Fruit fly (Drosophila melanogaster) whole organism, embryonic: Measurements from ENCODE around the gene Tbcd.
A peak's percentile ranks its signal among the peaks of the same experiment; 100 is the strongest.

Source experiments
- Atf6 ChIP-seq: fragments of 200-800 bp; sonication (Bioruptor generic); IDR thresholded peaks from 2 replicates; pipeline ENCODE4 v1.3.6; 2022; ENCODE audit warnings: missing biosample characterization, missing genetic modification characterization
- B-H2 ChIP-seq: fragments of 200-800 bp; sonication (Bioruptor generic); optimal IDR thresholded peaks from 2 replicates; lab custom pipeline; 2018; ENCODE audit warnings: missing biosample characterization, mild to moderate bottlenecking, missing genetic modification characterization
- BEAF-32 ChIP-seq: fragments of 200-800 bp; sonication (Bioruptor generic); optimal IDR thresholded peaks from 3 replicates; lab custom pipeline; 2017; ENCODE audit warnings: missing biosample characterization, missing genetic modification characterization, mild to moderate bottlenecking, moderate library complexity, missing genetic modification reagents
- Bteb2 ChIP-seq: fragments of 200-800 bp; sonication (Bioruptor generic); optimal IDR thresholded peaks from 2 replicates; lab custom pipeline; 2016; ENCODE audit warnings: missing biosample characterization, missing genetic modification characterization
- CG10654 ChIP-seq: fragments of 200-800 bp; sonication (Bioruptor generic); optimal IDR thresholded peaks from 2 replicates; lab custom pipeline; 2016; ENCODE audit warnings: missing biosample characterization, missing genetic modification characterization
- CG10979 ChIP-seq: fragments of 200-800 bp; sonication (Bioruptor generic); optimal IDR thresholded peaks from 2 replicates; lab custom pipeline; 2018; ENCODE audit warnings: missing biosample characterization, mild to moderate bottlenecking, missing genetic modification characterization, moderate library complexity
- CG13894 ChIP-seq: fragments of 200-800 bp; sonication (Bioruptor generic); optimal IDR thresholded peaks from 3 replicates; lab custom pipeline; 2018; ENCODE audit warnings: missing biosample characterization, mild to moderate bottlenecking, missing genetic modification characterization, moderate library complexity
- CG14667 ChIP-seq: fragments of 200-800 bp; sonication (Bioruptor generic); IDR thresholded peaks from 2 replicates; pipeline ENCODE4 v1.3.6; 2022; ENCODE audit warnings: missing biosample characterization, missing genetic modification characterization
- CG1647 ChIP-seq: fragments of 200-800 bp; sonication (Bioruptor generic); optimal IDR thresholded peaks from 3 replicates; lab custom pipeline; 2016; ENCODE audit warnings: missing biosample characterization, missing genetic modification characterization
- CG17359 ChIP-seq: fragments of 200-800 bp; sonication (Bioruptor generic); optimal IDR thresholded peaks from 3 replicates; lab custom pipeline; 2018; ENCODE audit warnings: missing biosample characterization, mild to moderate bottlenecking, missing genetic modification characterization, moderate library complexity
- CG17802 ChIP-seq: fragments of 200-800 bp; sonication (Bioruptor generic); optimal IDR thresholded peaks from 2 replicates; lab custom pipeline; 2018; ENCODE audit warnings: missing biosample characterization, mild to moderate bottlenecking, missing genetic modification characterization, moderate library complexity
- CG1832 ChIP-seq: fragments of 200-800 bp; sonication (Bioruptor generic); optimal IDR thresholded peaks from 2 replicates; lab custom pipeline; 2017; ENCODE audit warnings: missing biosample characterization, mild to moderate bottlenecking, missing genetic modification characterization, inconsistent platforms
- CG2678 ChIP-seq: fragments of 200-800 bp; sonication (Bioruptor generic); optimal IDR thresholded peaks from 3 replicates; lab custom pipeline; 2019; ENCODE audit warnings: missing biosample characterization, mild to moderate bottlenecking, missing genetic modification characterization, moderate library complexity
- CG8924 ChIP-seq: fragments of 200-800 bp; optimal IDR thresholded peaks from 3 replicates; lab custom pipeline; 2019; ENCODE audit warnings: missing biosample characterization, mild to moderate bottlenecking, missing genetic modification characterization, moderate library complexity
- Camta ChIP-seq: fragments of 200-800 bp; sonication (Bioruptor generic); optimal IDR thresholded peaks from 2 replicates; lab custom pipeline; 2016; ENCODE audit warnings: missing biosample characterization, missing genetic modification characterization
- D ChIP-seq, 2 experiments: fragments of 200-800 bp in 1 of 2; fragments of >200 bp in 1 of 2; sonication (Bioruptor generic) in 1 of 2; optimal IDR thresholded peaks; 2 replicates in 1 of 2; 3 replicates in 1 of 2; lab custom pipeline; 2017; ENCODE audit warnings: mild to moderate bottlenecking in 1 of 2, missing biosample characterization in 1 of 2, missing genetic modification characterization in 1 of 2, missing genetic modification reagents in 1 of 2
- Doc2 ChIP-seq: fragments of 200-800 bp; sonication (Bioruptor generic); IDR thresholded peaks from 2 replicates; pipeline ENCODE4 v1.3.6; 2022; ENCODE audit warnings: missing biosample characterization, missing genetic modification characterization
- GATAe ChIP-seq: fragments of 200-800 bp; sonication (Bioruptor generic); conservative IDR thresholded peaks from 2 replicates; pipeline ENCODE4 v1.3.6; 2022; ENCODE audit warnings: missing biosample characterization, missing genetic modification characterization
- HLH54F ChIP-seq: fragments of 200-800 bp; sonication (Bioruptor generic); optimal IDR thresholded peaks from 3 replicates; lab custom pipeline; 2016; ENCODE audit warnings: missing biosample characterization, missing genetic modification characterization
- Hr51 ChIP-seq, 2 experiments: fragments of 200-800 bp; sonication (Bioruptor generic); optimal IDR thresholded peaks; 2 replicates in 1 of 2; 3 replicates in 1 of 2; lab custom pipeline; 2016 to 2018; ENCODE audit warnings: missing biosample characterization in 2 of 2, missing genetic modification characterization in 2 of 2, mild to moderate bottlenecking in 1 of 2, moderate library complexity in 1 of 2
- Lpt ChIP-seq: fragments of >200 bp; optimal IDR thresholded peaks from 2 replicates; lab custom pipeline; 2018; ENCODE audit warnings: missing biosample characterization, missing genetic modification characterization
- Pdp1 ChIP-seq, 2 experiments: fragments of 200-800 bp; sonication (Bioruptor generic); optimal IDR thresholded peaks; 3 replicates each; lab custom pipeline; 2016; ENCODE audit warnings: missing biosample characterization in 2 of 2, missing genetic modification characterization in 2 of 2, mild to moderate bottlenecking in 1 of 2, moderate library complexity in 1 of 2
- Ptx1 ChIP-seq: fragments of 200-800 bp; sonication (Bioruptor generic); IDR thresholded peaks from 2 replicates; pipeline ENCODE4 v1.3.6; 2022; ENCODE audit warnings: missing biosample characterization, missing genetic modification characterization
- Scr ChIP-seq: fragments of 200-800 bp; sonication (Bioruptor generic); IDR thresholded peaks from 2 replicates; pipeline ENCODE4 v1.3.6; 2022; ENCODE audit warnings: missing biosample characterization, missing genetic modification characterization; ENCODE audit not compliant: partially characterized antibody
- Spps ChIP-seq: fragments of 200-800 bp; sonication (Bioruptor generic); optimal IDR thresholded peaks from 2 replicates; lab custom pipeline; 2018; ENCODE audit warnings: missing biosample characterization, mild to moderate bottlenecking, missing genetic modification characterization
- bsh ChIP-seq, 2 experiments: fragments of 200-800 bp; sonication (Bioruptor generic); optimal IDR thresholded peaks; 2 replicates each; lab custom pipeline; 2017 to 2018; ENCODE audit warnings: mild to moderate bottlenecking in 2 of 2, missing biosample characterization in 2 of 2, missing genetic modification characterization in 2 of 2, moderate library complexity in 1 of 2
- cad ChIP-seq: fragments of >200 bp; optimal IDR thresholded peaks from 2 replicates; lab custom pipeline; 2017; ENCODE audit warnings: missing biosample characterization, missing genetic modification characterization
- cato ChIP-seq: fragments of 200-800 bp; sonication (Bioruptor generic); optimal IDR thresholded peaks from 2 replicates; lab custom pipeline; 2016; ENCODE audit warnings: missing biosample characterization, missing genetic modification characterization, borderline replicate concordance
- chn ChIP-seq: fragments of 200-800 bp; sonication (Bioruptor generic); optimal IDR thresholded peaks from 2 replicates; lab custom pipeline; 2016; ENCODE audit warnings: missing biosample characterization, missing genetic modification characterization
- ems ChIP-seq: fragments of 200-800 bp; sonication (Bioruptor generic); optimal IDR thresholded peaks from 3 replicates; lab custom pipeline; 2016; ENCODE audit warnings: missing biosample characterization, missing genetic modification characterization
- grn ChIP-seq: fragments of 200-800 bp; sonication (Bioruptor generic); optimal IDR thresholded peaks from 3 replicates; lab custom pipeline; 2017; ENCODE audit warnings: missing biosample characterization, missing genetic modification characterization
- gsb ChIP-seq: fragments of 200-800 bp; sonication (Bioruptor generic); IDR thresholded peaks from 2 replicates; pipeline ENCODE4 v1.3.6; 2022; ENCODE audit warnings: missing biosample characterization, missing genetic modification characterization
- inv ChIP-seq: fragments of 200-800 bp; sonication (Bioruptor generic); IDR thresholded peaks from 2 replicates; pipeline ENCODE4 v1.3.6; 2022; ENCODE audit warnings: missing biosample characterization, missing genetic modification characterization; ENCODE audit not compliant: partially characterized antibody
- lola ChIP-seq, 3 experiments: fragments of >200 bp in 2 of 3; fragments of 200-800 bp in 1 of 3; sonication (Bioruptor generic) in 1 of 3; optimal IDR thresholded peaks; 2 replicates each; lab custom pipeline; 2017 to 2019; ENCODE audit warnings: missing biosample characterization in 3 of 3, missing genetic modification characterization in 3 of 3, mild to moderate bottlenecking in 1 of 3, moderate library complexity in 1 of 3
- luna ChIP-seq: fragments of 200-800 bp; sonication (Bioruptor generic); optimal IDR thresholded peaks from 2 replicates; lab custom pipeline; 2016; ENCODE audit warnings: missing biosample characterization, missing genetic modification characterization
- mam ChIP-seq: fragments of 200-800 bp; sonication (Bioruptor generic); optimal IDR thresholded peaks from 3 replicates; lab custom pipeline; 2016; ENCODE audit warnings: missing biosample characterization, missing genetic modification characterization
- nerfin-1 ChIP-seq: fragments of 200-800 bp; sonication (Bioruptor generic); optimal IDR thresholded peaks from 3 replicates; lab custom pipeline; 2019; ENCODE audit warnings: missing biosample characterization, mild to moderate bottlenecking, missing genetic modification characterization, moderate library complexity
- nerfin-2 ChIP-seq: fragments of 200-800 bp; sonication (Bioruptor generic); IDR thresholded peaks from 2 replicates; pipeline ENCODE4 v1.3.6; 2022; ENCODE audit warnings: missing biosample characterization, missing genetic modification characterization; ENCODE audit not compliant: partially characterized antibody
- prd ChIP-seq, 3 experiments: fragments of >200 bp in 2 of 3; fragments of 200-800 bp in 1 of 3; sonication (Bioruptor generic) in 1 of 3; optimal IDR thresholded peaks in 2 of 3; IDR thresholded peaks in 1 of 3; 2 replicates in 2 of 3; 3 replicates in 1 of 3; pipeline versions ENCODE4 v1.3.6 to Lab custom; 2017 to 2022; ENCODE audit warnings: missing biosample characterization in 1 of 3, missing genetic modification characterization in 1 of 3
- pzg ChIP-seq: fragments of 200-800 bp; sonication (Bioruptor generic); optimal IDR thresholded peaks from 3 replicates; lab custom pipeline; 2018; ENCODE audit warnings: missing biosample characterization, mild to moderate bottlenecking, missing genetic modification characterization, moderate library complexity
- run ChIP-seq: fragments of 200-800 bp; sonication (Bioruptor generic); optimal IDR thresholded peaks from 3 replicates; lab custom pipeline; 2018; ENCODE audit warnings: missing biosample characterization, mild to moderate bottlenecking, missing genetic modification characterization
- sens ChIP-seq: fragments of 200-800 bp; sonication (Bioruptor generic); peaks from one replicate; lab custom pipeline; 2016; ENCODE audit warnings: missing biosample characterization, missing genetic modification characterization
- slbo ChIP-seq: fragments of 200-800 bp; sonication (Bioruptor generic); IDR thresholded peaks from 2 replicates; pipeline ENCODE4 v1.3.6; 2022; ENCODE audit warnings: missing biosample characterization, missing genetic modification characterization
- ssp ChIP-seq: fragments of 200-800 bp; sonication (Bioruptor generic); IDR thresholded peaks from 2 replicates; pipeline ENCODE4 v1.3.6; 2022; ENCODE audit warnings: missing biosample characterization, missing genetic modification characterization
- ttk ChIP-seq: fragments of 200-800 bp; sonication (Bioruptor generic); IDR thresholded peaks from 2 replicates; pipeline ENCODE4 v2.1.2; 2022; ENCODE audit warnings: missing biosample characterization, missing genetic modification characterization
- unc-4 ChIP-seq: fragments of 200-800 bp; sonication (Bioruptor generic); IDR thresholded peaks from 2 replicates; pipeline ENCODE4 v1.3.6; 2022; ENCODE audit warnings: missing biosample characterization, missing genetic modification characterization; ENCODE audit not compliant: partially characterized antibody
- unpg ChIP-seq: fragments of 200-800 bp; sonication (Bioruptor generic); optimal IDR thresholded peaks from 3 replicates; lab custom pipeline; 2018; ENCODE audit warnings: missing biosample characterization, mild to moderate bottlenecking, missing genetic modification characterization, moderate library complexity
- wdn ChIP-seq: fragments of 200-800 bp; sonication (Bioruptor generic); IDR thresholded peaks from 2 replicates; pipeline ENCODE4 v1.3.6; 2022; ENCODE audit warnings: missing biosample characterization, missing genetic modification characterization

Tbcd gene

DNA sequence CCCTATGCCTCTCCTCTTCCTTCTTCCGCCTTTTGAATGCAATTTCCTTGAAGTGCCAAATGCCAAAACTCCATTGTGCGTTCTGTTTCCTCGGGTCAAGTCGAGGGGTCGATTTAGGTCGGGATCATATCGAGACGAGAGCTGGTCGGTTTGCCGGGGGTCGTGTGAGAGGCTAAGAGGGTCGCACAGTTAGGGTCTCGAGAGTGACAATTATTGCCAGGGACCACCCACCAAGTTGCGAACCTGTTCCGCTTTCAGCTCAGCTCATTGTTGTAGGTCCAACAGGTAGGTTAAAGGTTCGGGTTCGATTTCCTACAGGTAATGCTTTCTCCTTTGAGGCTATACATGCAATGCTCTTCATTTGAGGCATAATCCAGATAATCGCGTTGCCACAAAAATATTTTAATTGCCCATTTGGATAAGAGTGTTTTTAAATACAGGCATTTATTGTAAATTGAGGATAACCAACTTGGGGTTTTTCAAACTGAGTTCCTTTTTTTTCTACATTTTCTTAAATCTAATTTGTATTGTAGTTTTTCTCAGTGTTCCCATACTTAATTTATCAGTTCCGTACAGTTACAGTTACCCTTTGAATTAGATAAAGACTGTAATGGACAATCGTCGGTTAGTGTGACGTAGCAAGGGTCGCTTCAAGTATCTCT is 25.3 kb downstream of the Tbcd start (continued):
- TF ChIP-seq B-H2 (no peak), luna (no peak), Ptx1 (GFP tag; lab: Robert Waterston, UW) (peak; percentile 33; the same call in 1 of the 2 replicates), ssp (GFP tag; lab: Robert Waterston, UW) (no peak), wdn (GFP tag; lab: Robert Waterston, UW) (no peak), CG10654 (GFP tag; lab: Kevin White, UChicago) (no peak), Spps (no peak), mam (GFP tag; lab: Kevin White, UChicago) (no peak), D (optimal IDR thresholded peaks at IDR 0.05; lab: Kevin White, UChicago) (peak; percentile 98), D (GFP tag; optimal IDR thresholded peaks at IDR 0.05; lab: Kevin White, UChicago) (no peak), Hr51 (GFP tag; optimal IDR thresholded peaks at IDR 0.05; lab: Kevin White, UChicago) (peak in 1 of 2 experiments; percentile 13), pzg (GFP tag; lab: Kevin White, UChicago) (no peak), Scr (GFP tag; lab: Robert Waterston, UW) (no peak), unc-4 (GFP tag; lab: Robert Waterston, UW) (no peak), bsh (GFP tag; optimal IDR thresholded peaks at IDR 0.05; lab: Kevin White, UChicago) (peak in 1 of 2 experiments; percentile 36), run (no peak), sens (GFP tag; lab: Kevin White, UChicago) (peak; percentile 75), Doc2 (GFP tag; lab: Robert Waterston, UW) (no peak), Lpt (GFP tag; lab: Kevin White, UChicago) (no peak), unpg (no peak), CG1647 (GFP tag; lab: Kevin White, UChicago) (no peak), ttk (GFP tag; lab: Robert Waterston, UW) (no peak), slbo (no peak), CG1832 (no peak), Atf6 (GFP tag; lab: Robert Waterston, UW) (no peak), BEAF-32 (GFP tag; lab: Kevin White, UChicago) (no peak), Camta (GFP tag; lab: Kevin White, UChicago) (no peak), ems (GFP tag; lab: Kevin White, UChicago) (no peak), cad (GFP tag; lab: Kevin White, UChicago) (no peak), lola (GFP tag; optimal IDR thresholded peaks at IDR 0.05; lab: Kevin White, UChicago) (peak in 1 of 3 experiments; percentile 3), nerfin-2 (GFP tag; lab: Robert Waterston, UW) (no peak), chn (GFP tag; lab: Kevin White, UChicago) (no peak), prd (optimal IDR thresholded peaks at IDR 0.05; lab: Kevin White, UChicago) (no peak), prd (GFP tag; IDR thresholded peaks at IDR 0.05; lab: Robert Waterston, UW) (peak; percentile 26; the same call in 1 of the 3 replicates), CG2678 (tag; lab: Kevin White, UChicago) (peak; percentile 12), CG8924 (no peak), HLH54F (GFP tag; lab: Kevin White, UChicago) (no peak), GATAe (GFP tag; lab: Robert Waterston, UW) (no peak), CG17359 (tag; lab: Kevin White, UChicago) (no peak), cato (no peak), Bteb2 (no peak), inv (GFP tag; lab: Robert Waterston, UW) (no peak), gsb (no peak), grn (peak; percentile 4), CG14667 (GFP tag; lab: Robert Waterston, UW) (no peak), Pdp1 (GFP tag; optimal IDR thresholded peaks at IDR 0.05; lab: Kevin White, UChicago) (peak in 1 of 2 experiments; percentile 37), nerfin-1 (no peak), CG10979 (tag; lab: Kevin White, UChicago) (peak; percentile 37), CG13894 (tag; lab: Kevin White, UChicago) (no peak), CG17802 (tag; lab: Kevin White, UChicago) (no peak)
